Worm (Caenorhabditis elegans): ENCODE data around the gene F28H7.7.

Gene F28H7.7

DNA sequence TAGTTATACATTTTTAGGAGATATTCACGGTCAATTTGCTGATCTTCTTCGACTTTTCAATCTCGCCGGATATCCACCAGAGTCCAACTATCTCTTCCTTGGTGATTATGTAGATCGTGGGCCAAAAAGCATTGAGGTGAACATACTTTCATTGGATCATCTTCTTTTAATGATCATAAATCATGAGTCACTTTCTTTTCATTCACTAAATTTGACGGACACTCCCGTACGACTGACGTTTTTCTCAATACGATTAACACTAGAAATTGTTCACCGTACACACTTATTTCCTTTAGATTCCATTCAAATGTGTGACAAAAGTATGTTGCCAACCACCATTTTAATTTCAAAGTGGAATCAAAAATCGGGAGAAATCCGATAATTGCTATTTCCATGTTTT, 51.0 kb downstream of the F28H7.7 start:
- no peak for TF ChIP-seq ahr-1 (tag; optimal IDR thresholded peaks at IDR 0.05)
- no peak for TF ChIP-seq sox-4 (tag; optimal IDR thresholded peaks at IDR 0.05)
- TF ChIP-seq tbx-7 (tag; optimal IDR thresholded peaks at IDR 0.05) = no peak
- no peak for TF ChIP-seq hlh-30 (tag; optimal IDR thresholded peaks at IDR 0.05; ENCODE audit: insufficient read depth)
- no peak for TF ChIP-seq lin-11 (tag; optimal IDR thresholded peaks at IDR 0.05)
- TF ChIP-seq hlh-13 (GFP tag; optimal IDR thresholded peaks at IDR 0.05) = no peak
- no peak for TF ChIP-seq elt-2 (tag; optimal IDR thresholded peaks at IDR 0.05)
- TF ChIP-seq nhr-232 (tag; optimal IDR thresholded peaks at IDR 0.05) = no peak
- TF ChIP-seq ets-4 (tag; optimal IDR thresholded peaks at IDR 0.05) = no peak
- TF ChIP-seq pros-1 (tag; optimal IDR thresholded peaks at IDR 0.05) = no peak
- no peak for TF ChIP-seq madf-2 (tag; optimal IDR thresholded peaks at IDR 0.05)
- no peak for TF ChIP-seq gmeb-2 (tag; optimal IDR thresholded peaks at IDR 0.05)
- TF ChIP-seq syd-9 (tag; optimal IDR thresholded peaks at IDR 0.05) = no peak
- no peak for TF ChIP-seq hlh-8 (tag; optimal IDR thresholded peaks at IDR 0.05)
- TF ChIP-seq ceh-34 (tag; optimal IDR thresholded peaks at IDR 0.05) = no peak
- no peak for TF ChIP-seq dmd-4 (tag; optimal IDR thresholded peaks at IDR 0.05; ENCODE audit: borderline replicate concordance)

DNA sequence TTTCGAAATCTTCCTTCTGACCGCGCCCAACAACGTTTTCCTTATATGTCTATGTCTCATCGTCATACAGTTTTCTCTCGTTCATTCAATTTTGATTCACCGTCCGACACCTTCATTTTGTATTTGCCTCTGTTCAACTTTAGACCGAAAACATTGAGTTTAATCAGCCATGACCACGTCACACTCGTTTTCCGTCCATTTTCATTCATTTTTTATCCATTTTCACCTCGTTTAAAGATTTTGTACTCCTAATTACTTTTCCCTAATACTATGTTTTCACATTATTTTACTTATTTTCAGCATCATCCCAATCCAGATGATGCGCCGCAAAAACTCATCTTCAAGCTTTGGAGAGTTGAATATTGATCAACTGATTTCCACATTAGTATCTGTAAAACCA, 51.7 kb downstream of the F28H7.7 start, which contains the start of gene pph-1:
pph-1 (plus strand) TSS at position 301 of the 400 bp plus-strand sequence.
- TF ChIP-seq C08G9.2 (tag; optimal IDR thresholded peaks at IDR 0.05) = no peak
- TF ChIP-seq syd-9 (tag; optimal IDR thresholded peaks at IDR 0.05) = no peak
